Worm (Caenorhabditis elegans): ENCODE results near the gene T21D12.12.

The T21D12.12 gene

DNA sequence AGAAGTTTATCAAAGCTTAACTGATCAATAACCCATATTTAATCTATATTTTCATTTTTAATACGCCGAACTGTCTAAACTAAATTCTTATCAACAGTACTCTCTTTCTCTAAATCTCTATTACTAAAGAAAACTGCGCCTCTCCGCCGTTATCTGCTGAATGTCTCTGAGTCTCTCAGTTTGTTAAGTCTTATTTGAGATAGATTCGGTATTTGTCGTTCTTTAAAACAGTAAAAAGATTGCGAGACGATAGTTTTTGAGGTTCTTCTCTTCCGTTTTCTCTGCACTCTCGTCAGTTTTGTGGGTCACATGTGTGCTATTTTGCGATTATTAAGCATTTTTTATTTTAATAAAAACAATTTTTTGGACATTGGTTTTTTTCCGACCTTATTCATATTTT, 7.9 kb downstream of the T21D12.12 start, which contains the start of gene sma-10 (continued):
- TF ChIP-seq aptf-2 (GFP tag; conservative IDR thresholded peaks at IDR 0.05) = no peak

DNA sequence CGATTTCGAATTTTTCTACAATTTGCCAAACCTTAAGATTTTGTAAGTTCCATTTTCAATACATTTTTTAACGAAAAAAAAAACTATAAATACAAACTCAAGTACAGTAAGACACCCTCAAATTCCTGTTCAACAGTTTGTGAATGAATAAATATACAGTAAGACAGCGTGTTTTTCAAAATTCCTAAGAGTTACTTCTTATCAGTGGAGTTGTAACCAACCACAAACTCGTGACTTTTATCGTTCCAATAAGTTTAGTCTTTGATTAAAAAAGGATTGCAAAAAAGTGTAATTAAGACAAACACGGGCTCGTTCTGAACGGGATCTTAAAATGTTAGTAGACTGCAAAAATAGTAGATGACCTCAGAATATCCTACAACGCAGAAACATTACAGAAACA, 8.9 kb downstream of the T21D12.12 start:
- no peak for TF ChIP-seq Y95B8A.8 (GFP tag; IDR thresholded peaks at IDR 0.05)
- TF ChIP-seq F39B2.1 (GFP tag; IDR thresholded peaks at IDR 0.05) = no peak
- TF ChIP-seq nhr-80 (tag; optimal IDR thresholded peaks at IDR 0.05) = peak; percentile 15

DNA sequence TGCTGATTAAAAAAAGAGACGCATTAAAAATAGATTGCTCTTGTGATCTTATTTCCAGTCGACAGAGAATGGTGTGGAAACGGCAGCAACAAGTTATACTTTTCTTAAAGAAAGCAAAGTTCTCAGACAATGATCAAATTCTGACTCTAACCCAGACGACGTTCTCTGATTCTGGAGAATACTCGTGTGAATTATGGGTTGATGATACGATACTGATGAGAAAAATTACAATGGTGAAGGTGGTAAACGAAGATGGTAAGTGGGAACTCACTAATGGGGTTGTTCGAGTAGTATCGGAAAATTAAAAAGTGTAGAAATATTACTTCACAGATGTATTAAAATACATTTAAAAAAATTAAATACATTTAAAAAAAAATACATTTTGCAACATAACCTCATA, 12.0 kb downstream of the T21D12.12 start:
- TF ChIP-seq rpc-1 (optimal IDR thresholded peaks at IDR 0.05) = no peak
- TF ChIP-seq rpc-1 (tag; optimal IDR thresholded peaks at IDR 0.05) = no peak
- no peak for TF ChIP-seq madf-8 (GFP tag; conservative IDR thresholded peaks at IDR 0.05)
- TF ChIP-seq F49E8.2 (tag; optimal IDR thresholded peaks at IDR 0.05; ENCODE audit: insufficient read depth) = no peak
- TF ChIP-seq ztf-18 (tag; optimal IDR thresholded peaks at IDR 0.05) = no peak
- TF ChIP-seq aptf-3 (GFP tag; IDR thresholded peaks at IDR 0.05) = no peak
- TF ChIP-seq efl-1 (GFP tag; optimal IDR thresholded peaks at IDR 0.05) = no peak
- no peak for TF ChIP-seq nhr-90 (tag; optimal IDR thresholded peaks at IDR 0.05)
- TF ChIP-seq rcor-1 (GFP tag; IDR thresholded peaks at IDR 0.05) = no peak
- no peak for TF ChIP-seq B0019.2 (GFP tag; conservative IDR thresholded peaks at IDR 0.05)

DNA sequence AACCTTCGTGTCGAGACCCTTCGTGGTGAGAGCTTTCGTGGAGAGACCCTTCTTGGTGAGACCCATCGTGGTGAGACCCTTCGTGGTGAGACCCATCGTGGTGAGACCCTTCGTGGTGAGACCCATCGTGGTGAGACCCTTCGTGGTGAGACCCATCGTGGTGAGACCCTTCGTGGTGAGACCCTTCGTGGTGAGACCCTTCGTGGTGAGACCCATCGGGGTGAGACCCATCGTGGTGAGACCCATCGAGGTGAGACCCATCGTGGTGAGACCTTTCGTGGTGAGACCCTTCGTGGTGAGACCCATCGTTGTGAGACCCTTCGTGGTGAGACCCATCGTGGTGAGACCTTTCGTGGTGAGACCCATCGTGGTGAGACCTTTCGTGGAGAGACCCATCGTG, 15.0 kb downstream of the T21D12.12 start:
- TF ChIP-seq F33H1.4 (GFP tag; IDR thresholded peaks at IDR 0.05) (peak; percentile 46), hmg-1.2 (GFP tag; IDR thresholded peaks at IDR 0.05) (0 out of 2 replicates have a peak, but pooled peaks have one; percentile 9), Y53G8AR.9 (GFP tag; conservative IDR thresholded peaks at IDR 0.05) (0 out of 2 replicates have a peak, but pooled peaks have one; percentile 13), dox-1 (GFP tag; IDR thresholded peaks at IDR 0.05) (peak; percentile 16; the same call in 1 of the 2 replicates), egrh-3 (GFP tag; IDR thresholded peaks at IDR 0.05) (peak; percentile 68; the same call in 1 of the 2 replicates)

DNA sequence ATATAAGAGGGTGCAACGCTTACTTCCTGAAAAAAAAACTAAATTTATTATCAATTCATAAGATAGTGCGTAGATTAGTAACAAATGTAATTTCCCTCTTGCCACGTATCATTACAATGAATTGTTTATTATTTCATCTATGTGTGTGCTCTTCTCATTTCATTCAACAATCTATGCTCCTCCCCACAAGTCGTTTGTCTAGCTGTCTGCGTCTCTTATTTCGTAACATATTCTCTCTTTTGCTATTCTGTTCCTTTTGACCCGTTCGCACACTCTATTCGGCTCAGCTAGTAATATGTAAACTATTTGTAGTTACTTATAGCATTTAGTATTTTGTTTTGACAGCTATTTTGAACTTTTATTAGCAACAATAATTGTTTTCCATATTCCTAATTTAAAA, 15.8 kb downstream of the T21D12.12 start:
- no peak; the same call in 1 of the 2 replicates for TF ChIP-seq cebp-1 (GFP tag; IDR thresholded peaks at IDR 0.05)
- TF ChIP-seq cebp-1 (tag; optimal IDR thresholded peaks at IDR 0.05) = peak; percentile 74
- peak; percentile 80 for TF ChIP-seq hmg-1.2 (GFP tag; IDR thresholded peaks at IDR 0.05)
- no peak for TF ChIP-seq ceh-40 (GFP tag; IDR thresholded peaks at IDR 0.05)

DNA sequence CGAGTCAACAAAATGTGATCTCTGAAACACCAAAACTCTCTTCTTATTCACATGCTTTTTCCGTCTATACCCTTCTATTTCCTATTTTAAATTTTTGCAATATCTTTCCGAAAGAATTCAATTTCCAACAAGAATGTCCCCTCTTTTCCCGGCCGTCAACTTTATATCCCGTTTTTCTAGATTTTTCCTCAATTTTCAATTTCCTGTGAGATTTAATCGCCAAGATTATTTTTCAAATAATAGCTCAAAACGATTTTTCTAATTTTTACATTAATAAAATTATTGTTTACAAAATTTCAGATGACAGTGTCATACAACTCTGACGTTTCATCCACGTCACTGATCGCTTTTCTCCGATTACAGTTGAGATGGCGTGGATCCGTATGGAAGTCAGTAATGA, 17.1 kb downstream of the T21D12.12 start, which contains the start of gene best-19:
TSS of gene best-19 (plus strand) at position 301 of the 400 bp plus-strand sequence.
- TF ChIP-seq F33H1.4 (GFP tag; IDR thresholded peaks at IDR 0.05) (no peak), athp-1 (tag; optimal IDR thresholded peaks at IDR 0.05) (no peak), nhr-120 (GFP tag; IDR thresholded peaks at IDR 0.05) (no peak), F57C9.4 (tag; optimal IDR thresholded peaks at IDR 0.05) (no peak), mxl-1 (tag; optimal IDR thresholded peaks at IDR 0.05) (no peak), rpc-1 (optimal IDR thresholded peaks at IDR 0.05) (no peak), rpc-1 (tag; optimal IDR thresholded peaks at IDR 0.05) (no peak), Y53F4B.3 (GFP tag; IDR thresholded peaks at IDR 0.05) (no peak), repo-1 (tag; optimal IDR thresholded peaks at IDR 0.05) (no peak), ets-4 (GFP tag; optimal IDR thresholded peaks at IDR 0.05) (no peak), ztf-3 (GFP tag; optimal IDR thresholded peaks at IDR 0.05) (no peak)

DNA sequence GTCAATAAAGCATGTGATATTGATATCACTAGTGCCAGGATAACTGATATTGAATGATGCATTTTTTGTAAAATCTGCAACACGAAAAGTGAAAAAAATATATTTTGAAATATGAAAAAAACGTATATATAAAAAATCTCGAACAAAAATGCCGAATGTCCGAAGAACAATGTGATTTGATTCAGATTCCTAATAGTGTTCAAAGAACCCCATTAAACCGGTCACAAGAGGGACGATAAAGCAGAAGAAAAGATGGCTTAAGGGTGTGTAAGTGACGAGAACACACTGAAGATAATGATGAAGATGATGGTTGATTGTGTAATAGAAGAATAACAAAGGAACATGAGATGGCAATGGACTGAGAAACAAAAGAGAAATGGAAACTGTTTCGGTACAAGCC, 21.8 kb downstream of the T21D12.12 start, which contains the start of gene T21D12.14:
TSS of gene T21D12.14 (minus strand) at position 101 of the 400 bp plus-strand sequence.
- TF ChIP-seq K12H6.12 (tag; optimal IDR thresholded peaks at IDR 0.05) (no peak), dpff-1 (tag; optimal IDR thresholded peaks at IDR 0.05) (no peak), ceh-58 (GFP tag; IDR thresholded peaks at IDR 0.05) (no peak), rcor-1 (GFP tag; IDR thresholded peaks at IDR 0.05) (no peak), ztf-18 (tag; optimal IDR thresholded peaks at IDR 0.05) (no peak), ztf-25 (GFP tag; IDR thresholded peaks at IDR 0.05) (no peak), lin-54 (GFP tag; optimal IDR thresholded peaks at IDR 0.05) (no peak), C06A6.2 (GFP tag; conservative IDR thresholded peaks at IDR 0.05) (no peak), zim-3 (tag; optimal IDR thresholded peaks at IDR 0.05) (no peak), snpc-4 (GFP tag; optimal IDR thresholded peaks at IDR 0.05) (no peak), snpc-4 (tag; optimal IDR thresholded peaks at IDR 0.05) (no peak), F57A8.1 (GFP tag; optimal IDR thresholded peaks at IDR 0.05) (no peak)
